Fruit fly (Drosophila melanogaster): Measurements from ENCODE around the gene Toll-6.
A peak's percentile ranks its signal among the peaks of the same experiment; 100 is the strongest.

The Toll-6 gene

DNA sequence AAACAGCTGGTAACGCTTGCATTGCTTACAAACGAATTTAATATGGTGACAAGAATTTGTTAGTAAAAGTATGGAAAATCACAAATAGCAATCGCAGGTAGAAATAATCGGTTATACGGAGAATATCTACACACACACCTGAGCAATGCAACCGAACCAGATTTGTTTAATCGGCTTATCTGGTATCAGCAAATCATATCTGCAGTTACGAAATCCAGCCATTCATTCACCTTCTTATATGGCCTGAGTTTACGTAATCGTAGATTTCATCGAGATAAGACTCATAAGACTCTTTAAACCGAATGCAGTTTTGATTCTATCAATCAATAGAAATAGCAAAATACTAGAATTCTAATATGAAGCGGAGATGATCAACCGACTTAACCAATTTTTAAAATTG lies 32.9 kb upstream of the Toll-6 start:
- TF ChIP-seq vri (GFP tag; optimal IDR thresholded peaks at IDR 0.05), result peak; percentile 86
- no peak for TF ChIP-seq Eip78C (GFP tag)
- TF ChIP-seq CG9139 (GFP tag; optimal IDR thresholded peaks at IDR 0.05), result no peak

DNA sequence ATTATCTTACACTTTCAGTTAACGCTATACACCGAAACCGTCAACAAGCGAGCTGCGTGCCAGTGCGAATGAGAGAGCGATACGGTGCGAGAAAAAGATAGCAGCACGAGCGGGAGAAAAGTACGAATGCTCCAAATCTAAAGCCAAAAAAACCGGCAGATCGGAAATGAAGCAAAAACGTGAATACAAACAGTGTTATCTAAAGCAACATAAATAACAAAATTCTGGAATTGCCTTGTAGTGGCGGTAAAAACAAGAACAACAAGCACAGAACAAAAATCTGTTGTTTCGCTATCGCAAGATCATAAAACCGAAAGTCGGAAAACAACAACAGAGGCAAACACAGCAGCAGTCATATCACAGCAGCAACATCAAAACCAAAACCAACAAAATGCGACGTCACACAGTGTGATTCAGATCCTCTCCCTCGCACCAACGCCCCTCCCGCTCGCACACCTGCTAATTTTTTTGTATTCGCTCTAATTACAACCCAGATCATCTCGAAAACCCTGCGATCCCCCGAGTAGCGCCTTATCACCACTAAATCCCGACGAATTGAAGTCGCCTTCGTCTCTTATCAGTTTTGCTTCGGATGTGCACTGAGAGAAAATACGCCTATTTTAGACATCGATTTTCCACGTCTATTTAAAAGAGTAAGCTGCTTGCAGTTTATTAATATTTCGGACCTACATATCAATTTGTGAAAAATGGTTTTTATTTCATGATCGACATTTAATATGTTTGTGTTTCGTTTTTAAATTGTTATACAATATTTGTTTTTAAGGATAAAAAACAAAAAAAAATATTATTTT lies 32.1 kb upstream of the Toll-6 start, which contains the start of gene CG7255:
TSS of gene CG7255 (plus strand) at position 32 of the 812 bp plus-strand sequence.
- TF ChIP-seq Hr39 (GFP tag; optimal IDR thresholded peaks at IDR 0.05) (no peak), CG31627 (GFP tag; optimal IDR thresholded peaks at IDR 0.05) (peak; percentile 4), Eip78C (GFP tag) (peak; percentile 43), CG32006 (GFP tag; optimal IDR thresholded peaks at IDR 0.05) (peak; percentile 45), Eip75B (GFP tag; optimal IDR thresholded peaks at IDR 0.05) (no peak), esn (GFP tag; optimal IDR thresholded peaks at IDR 0.05) (peak; percentile 33), svp (GFP tag) (peak; percentile 82), lz (GFP tag; optimal IDR thresholded peaks at IDR 0.05) (no peak), Blimp-1 (GFP tag; optimal IDR thresholded peaks at IDR 0.05) (peak; percentile 21), dac (GFP tag; optimal IDR thresholded peaks at IDR 0.05) (no peak), fkh (GFP tag; optimal IDR thresholded peaks at IDR 0.05) (peak; percentile 84), Eip93F (GFP tag; optimal IDR thresholded peaks at IDR 0.05) (no peak)

DNA sequence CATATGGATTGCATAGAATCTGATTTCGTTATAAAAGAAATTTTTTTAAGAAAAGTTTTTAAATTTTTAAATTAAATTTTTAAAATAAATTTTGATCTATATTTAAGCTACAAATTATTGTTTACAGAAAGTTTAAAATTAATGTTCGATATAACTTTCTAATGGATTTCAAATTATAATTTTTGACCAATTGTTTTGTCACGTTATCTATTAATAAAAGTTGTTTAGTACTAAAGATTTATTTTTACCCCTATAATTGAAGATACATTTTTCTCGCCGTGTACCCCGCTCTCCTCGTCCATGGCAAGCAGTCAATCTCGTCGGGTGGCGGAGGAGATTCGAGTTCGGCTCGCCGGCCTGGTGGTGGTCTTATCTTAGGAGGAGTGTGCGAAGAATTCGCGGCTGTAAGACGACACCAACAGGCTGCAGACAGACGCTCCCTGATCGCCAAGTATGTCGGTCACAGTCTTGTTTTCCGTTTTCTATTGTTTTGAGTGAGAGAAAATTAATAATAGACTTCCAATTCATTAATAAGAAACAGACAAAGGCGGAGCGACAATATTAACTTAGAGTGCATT lies 31.4 kb upstream of the Toll-6 start:
- TF ChIP-seq fd85E (GFP tag; optimal IDR thresholded peaks at IDR 0.05) (no peak), Hr38 (GFP tag; optimal IDR thresholded peaks at IDR 0.05) (no peak), CG16779 (tag; optimal IDR thresholded peaks at IDR 0.05) (no peak), CG6808 (GFP tag; optimal IDR thresholded peaks at IDR 0.05) (no peak), CG34406 (GFP tag; optimal IDR thresholded peaks at IDR 0.05) (peak; percentile 11), net (GFP tag; optimal IDR thresholded peaks at IDR 0.05) (no peak), fd59A (GFP tag; optimal IDR thresholded peaks at IDR 0.05) (no peak), Eip78C (GFP tag) (peak; percentile 35), eg (GFP tag; IDR thresholded peaks at IDR 0.05) (0 out of 3 replicates have a peak, but pooled peaks have one; percentile 6), CG8319 (GFP tag; optimal IDR thresholded peaks at IDR 0.05) (no peak), Hr39 (GFP tag; optimal IDR thresholded peaks at IDR 0.05) (peak; percentile 4), Smox (GFP tag; optimal IDR thresholded peaks at IDR 0.05) (no peak), cyc (GFP tag; optimal IDR thresholded peaks at IDR 0.05) (no peak), CG6854 (GFP tag; optimal IDR thresholded peaks at IDR 0.05) (no peak), CG7368 (GFP tag; optimal IDR thresholded peaks at IDR 0.05) (no peak), CG3919 (GFP tag; optimal IDR thresholded peaks at IDR 0.05) (no peak), OdsH (GFP tag; optimal IDR thresholded peaks at IDR 0.05) (no peak), spab (GFP tag; optimal IDR thresholded peaks at IDR 0.05) (no peak), Lpt (GFP tag; optimal IDR thresholded peaks at IDR 0.05) (no peak), Blimp-1 (GFP tag; optimal IDR thresholded peaks at IDR 0.05) (no peak), CG11294 (GFP tag; IDR thresholded peaks at IDR 0.05) (no peak), Gug (GFP tag; IDR thresholded peaks at IDR 0.05) (no peak), CG8632 (GFP tag; optimal IDR thresholded peaks at IDR 0.05) (peak; percentile 20), acj6 (GFP tag; optimal IDR thresholded peaks at IDR 0.05) (no peak), dsx (GFP tag; optimal IDR thresholded peaks at IDR 0.05; ENCODE audit: poor library complexity, severe bottlenecking) (no peak), CG10631 (GFP tag; optimal IDR thresholded peaks at IDR 0.05) (peak; percentile 26), dac (GFP tag; optimal IDR thresholded peaks at IDR 0.05) (no peak), CG31627 (GFP tag; optimal IDR thresholded peaks at IDR 0.05) (no peak), Eip75B (GFP tag; optimal IDR thresholded peaks at IDR 0.05) (no peak), ss (GFP tag; optimal IDR thresholded peaks at IDR 0.05) (no peak), pdm3 (GFP tag; optimal IDR thresholded peaks at IDR 0.05) (no peak), CG8119 (GFP tag; IDR thresholded peaks at IDR 0.05) (no peak), CG6792 (GFP tag; optimal IDR thresholded peaks at IDR 0.05) (no peak), vri (GFP tag; optimal IDR thresholded peaks at IDR 0.05) (peak; percentile 10), CG1621 (tag; optimal IDR thresholded peaks at IDR 0.05) (no peak), Sox102F (GFP tag; optimal IDR thresholded peaks at IDR 0.05) (no peak), lz (GFP tag; optimal IDR thresholded peaks at IDR 0.05) (no peak), Sox15 (GFP tag; optimal IDR thresholded peaks at IDR 0.05) (no peak), Ets21C (GFP tag; optimal IDR thresholded peaks at IDR 0.05) (no peak)

Measured in whole organism, prepupa.